Fruit fly (Drosophila melanogaster) whole organism, embryonic: ENCODE results near the gene Plap.
A peak's percentile ranks its signal among the peaks of the same experiment; 100 is the strongest.

Experiments
- Bdp1 ChIP-seq: fragments of 200-800 bp; sonication (Bioruptor generic); optimal IDR thresholded peaks from 3 replicates; lab custom pipeline; 2016; ENCODE audit warnings: missing biosample characterization, missing genetic modification characterization
- CG10209 ChIP-seq: fragments of 200-800 bp; sonication (Bioruptor generic); optimal IDR thresholded peaks from 3 replicates; lab custom pipeline; 2017; ENCODE audit warnings: missing biosample characterization, mild to moderate bottlenecking, missing genetic modification characterization, missing genetic modification reagents
- CG10959 ChIP-seq: fragments of 200-800 bp; sonication (Bioruptor generic); IDR thresholded peaks from 2 replicates; pipeline ENCODE4 v1.3.6; 2022; ENCODE audit warnings: missing biosample characterization, missing genetic modification characterization
- CG12391 ChIP-seq: fragments of 200-800 bp; sonication (Bioruptor generic); optimal IDR thresholded peaks from 3 replicates; lab custom pipeline; 2018; ENCODE audit warnings: missing biosample characterization, mild to moderate bottlenecking, missing genetic modification characterization, moderate library complexity
- CG13123 ChIP-seq: fragments of 200-800 bp; sonication (Bioruptor generic); optimal IDR thresholded peaks from 2 replicates; lab custom pipeline; 2016; ENCODE audit warnings: missing biosample characterization, missing genetic modification characterization
- CG13296 ChIP-seq: fragments of 200-800 bp; sonication (Bioruptor generic); optimal IDR thresholded peaks from 3 replicates; lab custom pipeline; 2018; ENCODE audit warnings: missing biosample characterization, mild to moderate bottlenecking, missing genetic modification characterization
- CG13424 ChIP-seq: fragments of 200-800 bp; sonication (Bioruptor generic); optimal IDR thresholded peaks from 2 replicates; lab custom pipeline; 2019; ENCODE audit warnings: missing biosample characterization, mild to moderate bottlenecking, missing genetic modification characterization, moderate library complexity
- CG13775 ChIP-seq: fragments of 200-800 bp; sonication (Bioruptor generic); optimal IDR thresholded peaks from 3 replicates; lab custom pipeline; 2017; ENCODE audit warnings: missing biosample characterization, mild to moderate bottlenecking, missing genetic modification characterization
- CG14710 ChIP-seq: fragments of 200-800 bp; sonication (Bioruptor generic); optimal IDR thresholded peaks from 3 replicates; lab custom pipeline; 2019; ENCODE audit warnings: missing biosample characterization, mild to moderate bottlenecking, missing genetic modification characterization, moderate library complexity
- CG16815 ChIP-seq: fragments of 200-800 bp; sonication (Bioruptor generic); optimal IDR thresholded peaks from 3 replicates; lab custom pipeline; 2017; ENCODE audit warnings: missing biosample characterization, mild to moderate bottlenecking, missing genetic modification characterization
- CG17802 ChIP-seq: fragments of 200-800 bp; sonication (Bioruptor generic); optimal IDR thresholded peaks from 2 replicates; lab custom pipeline; 2018; ENCODE audit warnings: missing biosample characterization, mild to moderate bottlenecking, missing genetic modification characterization, moderate library complexity
- CG18011 ChIP-seq: fragments of 200-800 bp; sonication (Bioruptor generic); optimal IDR thresholded peaks from 2 replicates; lab custom pipeline; 2017; ENCODE audit warnings: missing biosample characterization, missing genetic modification characterization, mild to moderate bottlenecking, moderate library complexity, missing genotype
- CG18599 ChIP-seq: fragments of 200-800 bp; sonication (Bioruptor generic); optimal IDR thresholded peaks from 3 replicates; lab custom pipeline; 2017; ENCODE audit warnings: missing biosample characterization, missing genetic modification characterization, mild to moderate bottlenecking, moderate library complexity, missing genetic modification reagents
- CG4730 ChIP-seq: fragments of 200-800 bp; sonication (Bioruptor generic); IDR thresholded peaks from 2 replicates; pipeline ENCODE4 v1.3.6; 2022; ENCODE audit warnings: missing biosample characterization, missing genetic modification characterization
- CG7357 ChIP-seq: fragments of 200-800 bp; sonication (Bioruptor generic); IDR thresholded peaks from 3 replicates; pipeline ENCODE4 v1.3.6; 2022; ENCODE audit warnings: missing biosample characterization, missing genetic modification characterization
- Camta ChIP-seq: fragments of 200-800 bp; sonication (Bioruptor generic); optimal IDR thresholded peaks from 2 replicates; lab custom pipeline; 2016; ENCODE audit warnings: missing biosample characterization, missing genetic modification characterization
- Dad ChIP-seq: fragments of 200-800 bp; sonication (Bioruptor generic); optimal IDR thresholded peaks from 3 replicates; lab custom pipeline; 2016; ENCODE audit warnings: missing biosample characterization, missing genetic modification characterization
- Doc3 ChIP-seq: fragments of 200-800 bp; sonication (Bioruptor generic); IDR thresholded peaks from 3 replicates; pipeline ENCODE4 v1.3.6; 2022; ENCODE audit warnings: missing biosample characterization, missing genetic modification characterization; ENCODE audit not compliant: partially characterized antibody
- Fer3 ChIP-seq: fragments of 200-800 bp; sonication (Bioruptor generic); optimal IDR thresholded peaks from 2 replicates; lab custom pipeline; 2018; ENCODE audit warnings: missing biosample characterization, mild to moderate bottlenecking, missing genetic modification characterization, moderate library complexity
- HLH4C ChIP-seq: fragments of 200-800 bp; sonication (Bioruptor generic); IDR thresholded peaks from 3 replicates; pipeline ENCODE4 v1.3.6; 2022; ENCODE audit warnings: missing biosample characterization, missing genetic modification characterization; ENCODE audit not compliant: partially characterized antibody
- Hey ChIP-seq: fragments of 200-800 bp; sonication (Bioruptor generic); optimal IDR thresholded peaks from 3 replicates; lab custom pipeline; 2018; ENCODE audit warnings: missing biosample characterization, mild to moderate bottlenecking, missing genetic modification characterization
- HmgZ ChIP-seq: fragments of 200-800 bp; sonication (Bioruptor generic); optimal IDR thresholded peaks from 2 replicates; lab custom pipeline; 2018; ENCODE audit warnings: missing biosample characterization, mild to moderate bottlenecking, missing genetic modification characterization
- Hr39 ChIP-seq: fragments of >200 bp; optimal IDR thresholded peaks from 2 replicates; lab custom pipeline; 2017
- MBD-R2 ChIP-seq: fragments of 200-800 bp; sonication (Bioruptor generic); IDR thresholded peaks from 2 replicates; pipeline ENCODE4 v1.3.6; 2022; ENCODE audit warnings: missing biosample characterization, missing genetic modification characterization
- MESR4 ChIP-seq: fragments of 200-800 bp; sonication (Bioruptor generic); optimal IDR thresholded peaks from 2 replicates; lab custom pipeline; 2018; ENCODE audit warnings: missing biosample characterization, mild to moderate bottlenecking, missing genetic modification characterization, moderate library complexity
- Med ChIP-seq: fragments of 200-800 bp; sonication (Bioruptor generic); peaks from one replicate; lab custom pipeline; 2016; ENCODE audit warnings: missing biosample characterization, missing genetic modification characterization, mild to moderate bottlenecking, inconsistent platforms, moderate library complexity
- Mrtf ChIP-seq: fragments of 200-800 bp; sonication (Bioruptor generic); IDR thresholded peaks from 3 replicates; pipeline ENCODE4 v1.3.6; 2022; ENCODE audit warnings: missing biosample characterization, missing genetic modification characterization
- NC2β ChIP-seq: fragments of 200-800 bp; sonication (Bioruptor generic); optimal IDR thresholded peaks from 2 replicates; lab custom pipeline; 2016; ENCODE audit warnings: missing biosample characterization, missing genetic modification characterization
- Poxn ChIP-seq: fragments of 200-800 bp; sonication (Bioruptor generic); IDR thresholded peaks from 2 replicates; pipeline ENCODE4 v1.3.6; 2022; ENCODE audit warnings: missing biosample characterization, missing genetic modification characterization
- Rfx ChIP-seq: fragments of 200-800 bp; sonication (Bioruptor generic); IDR thresholded peaks from 2 replicates; pipeline ENCODE4 v1.3.6; 2022; ENCODE audit warnings: missing biosample characterization, missing genetic modification characterization
- Rx ChIP-seq: fragments of 200-800 bp; sonication (Bioruptor generic); IDR thresholded peaks from 2 replicates; pipeline ENCODE4 v1.3.6; 2022; ENCODE audit warnings: missing biosample characterization, missing genetic modification characterization
- Trl ChIP-seq, 3 experiments: fragments of >200 bp in 2 of 3; fragments of 200-800 bp in 1 of 3; sonication (Bioruptor generic) in 1 of 3; optimal IDR thresholded peaks; 2 replicates in 1 of 3; 3 replicates in 2 of 3; lab custom pipeline; 2016 to 2017; ENCODE audit warnings: missing biosample characterization in 1 of 3, missing genetic modification characterization in 1 of 3
- az2 ChIP-seq: fragments of 200-800 bp; sonication (Bioruptor generic); optimal IDR thresholded peaks from 3 replicates; lab custom pipeline; 2016; ENCODE audit warnings: missing biosample characterization, missing genetic modification characterization
- cato ChIP-seq: fragments of 200-800 bp; sonication (Bioruptor generic); optimal IDR thresholded peaks from 2 replicates; lab custom pipeline; 2016; ENCODE audit warnings: missing biosample characterization, missing genetic modification characterization, borderline replicate concordance
- crc ChIP-seq: fragments of 200-800 bp; sonication (Bioruptor generic); optimal IDR thresholded peaks from 2 replicates; lab custom pipeline; 2016; ENCODE audit warnings: missing biosample characterization, missing genetic modification characterization
- emc ChIP-seq: fragments of 200-800 bp; sonication (Bioruptor generic); optimal IDR thresholded peaks from 2 replicates; lab custom pipeline; 2016; ENCODE audit warnings: missing biosample characterization, missing genetic modification characterization
- eyg ChIP-seq: fragments of 200-800 bp; sonication (Bioruptor generic); optimal IDR thresholded peaks from 3 replicates; lab custom pipeline; 2016; ENCODE audit warnings: missing biosample characterization, missing genetic modification characterization
- fd64A ChIP-seq: fragments of 200-800 bp; sonication (Bioruptor generic); optimal IDR thresholded peaks from 3 replicates; lab custom pipeline; 2018; ENCODE audit warnings: missing biosample characterization, mild to moderate bottlenecking, missing genetic modification characterization
- knrl ChIP-seq: fragments of 200-800 bp; sonication (Bioruptor generic); IDR thresholded peaks from 3 replicates; pipeline ENCODE4 v1.3.6; 2022; ENCODE audit warnings: missing biosample characterization, missing genetic modification characterization; ENCODE audit not compliant: partially characterized antibody
- mam ChIP-seq: fragments of 200-800 bp; sonication (Bioruptor generic); optimal IDR thresholded peaks from 3 replicates; lab custom pipeline; 2016; ENCODE audit warnings: missing biosample characterization, missing genetic modification characterization
- phol ChIP-seq: fragments of 200-800 bp; sonication (Bioruptor generic); optimal IDR thresholded peaks from 3 replicates; lab custom pipeline; 2018; ENCODE audit warnings: missing biosample characterization, mild to moderate bottlenecking, missing genetic modification characterization, moderate library complexity
- pzg ChIP-seq: fragments of 200-800 bp; sonication (Bioruptor generic); optimal IDR thresholded peaks from 3 replicates; lab custom pipeline; 2018; ENCODE audit warnings: missing biosample characterization, mild to moderate bottlenecking, missing genetic modification characterization, moderate library complexity
- row ChIP-seq: fragments of 200-800 bp; sonication (Bioruptor generic); IDR thresholded peaks from 3 replicates; pipeline ENCODE4 v1.3.6; 2022; ENCODE audit warnings: missing biosample characterization, missing genetic modification characterization
- ssp ChIP-seq: fragments of 200-800 bp; sonication (Bioruptor generic); IDR thresholded peaks from 2 replicates; pipeline ENCODE4 v1.3.6; 2022; ENCODE audit warnings: missing biosample characterization, missing genetic modification characterization
- trh ChIP-seq: fragments of 200-800 bp; sonication (Bioruptor generic); optimal IDR thresholded peaks from 2 replicates; lab custom pipeline; 2016; ENCODE audit warnings: missing biosample characterization, missing genetic modification characterization
- wek ChIP-seq: fragments of 200-800 bp; sonication (Bioruptor generic); optimal IDR thresholded peaks from 3 replicates; lab custom pipeline; 2018; ENCODE audit warnings: missing biosample characterization, mild to moderate bottlenecking, missing genetic modification characterization, moderate library complexity
- wor ChIP-seq: fragments of 200-800 bp; sonication (Bioruptor generic); IDR thresholded peaks from 2 replicates; pipeline ENCODE4 v1.3.6; 2022; ENCODE audit warnings: missing biosample characterization, missing genetic modification characterization

Gene Plap

DNA sequence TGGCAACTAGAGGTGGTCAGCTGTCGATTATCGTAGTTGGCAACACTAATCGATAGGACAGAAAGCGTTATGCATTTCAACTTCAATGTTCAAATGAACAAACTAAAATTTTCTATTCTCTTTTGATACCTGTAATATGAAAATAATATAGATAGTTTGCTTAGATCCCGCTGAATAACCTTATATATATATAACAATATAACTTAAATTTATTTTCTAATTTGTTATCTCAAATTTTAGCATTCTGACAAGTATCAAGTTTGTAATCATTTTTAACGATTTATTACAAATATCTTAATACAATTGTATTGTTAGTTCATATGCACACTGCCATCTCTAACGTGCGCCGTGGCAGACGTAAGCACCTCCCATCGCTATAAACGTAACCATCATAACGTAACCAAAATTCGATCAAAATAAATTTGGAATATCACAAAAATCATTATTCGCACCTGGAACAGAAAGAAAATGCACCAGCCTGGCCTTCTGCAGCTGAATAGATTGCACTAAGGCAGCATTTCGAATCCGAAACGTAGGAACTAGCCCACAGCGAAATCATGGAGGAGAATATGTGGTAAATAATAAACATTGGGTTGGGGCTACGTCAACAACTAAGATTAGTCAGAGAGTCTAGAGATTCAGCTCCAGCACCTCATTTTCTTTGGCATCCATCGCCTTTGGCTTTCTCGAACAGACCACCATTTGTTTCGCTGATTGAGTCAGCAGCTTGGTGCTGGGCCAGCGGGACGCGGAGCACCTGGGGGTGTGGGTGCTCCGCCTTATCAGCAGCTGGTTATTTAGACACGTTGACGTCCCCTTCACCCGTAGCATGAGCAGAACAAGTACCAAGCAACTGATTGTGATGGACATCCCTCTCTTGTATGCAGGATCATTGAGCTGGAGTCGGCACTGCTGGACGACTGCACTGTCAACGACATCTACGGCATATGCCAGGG, 41.0 kb downstream of the Plap start, which contains the start of the genes Pino and TBC1D23 (continued):
- TF ChIP-seq ssp (GFP tag; lab: Robert Waterston, UW) (peak; percentile 54), Med (GFP tag; lab: Kevin White, UChicago) (peak; percentile 88), phol (tag; lab: Kevin White, UChicago) (peak; percentile 80), Trl (optimal IDR thresholded peaks at IDR 0.05; lab: Kevin White, UChicago) (no peak), Trl (GFP tag; optimal IDR thresholded peaks at IDR 0.05; lab: Kevin White, UChicago) (peak; percentile 2), Hey (no peak), CG13123 (GFP tag; lab: Kevin White, UChicago) (peak; percentile 49), CG13424 (tag; lab: Kevin White, UChicago) (peak; percentile 84), CG7357 (GFP tag; lab: Robert Waterston, UW) (0 out of 3 replicates have a peak, but pooled peaks have one; percentile 15), mam (GFP tag; lab: Kevin White, UChicago) (peak; percentile 68), Doc3 (GFP tag; lab: Robert Waterston, UW) (peak; percentile 64), CG13775 (GFP tag; lab: Kevin White, UChicago) (peak; percentile 75), HmgZ (tag; lab: Kevin White, UChicago) (peak; percentile 20), Dad (no peak), fd64A (no peak), emc (GFP tag; lab: Kevin White, UChicago) (peak; percentile 2), CG18011 (GFP tag; lab: Kevin White, UChicago) (peak; percentile 15), MBD-R2 (GFP tag; lab: Robert Waterston, UW) (peak; percentile 26; the same call in 1 of the 2 replicates), Bdp1 (GFP tag; lab: Kevin White, UChicago) (no peak), knrl (GFP tag; lab: Robert Waterston, UW) (peak; percentile 84), Mrtf (peak; percentile 50; the same call in 2 of the 3 replicates), CG4730 (peak; percentile 60), CG16815 (GFP tag; lab: Kevin White, UChicago) (peak; percentile 56), HLH4C (GFP tag; lab: Robert Waterston, UW) (peak; percentile 41; the same call in 1 of the 3 replicates), Camta (GFP tag; lab: Kevin White, UChicago) (peak; percentile 26), trh (GFP tag; lab: Kevin White, UChicago) (peak; percentile 28), CG17802 (tag; lab: Kevin White, UChicago) (no peak), CG12391 (tag; lab: Kevin White, UChicago) (peak; percentile 88), az2 (peak; percentile 64), cato (GFP tag; lab: Kevin White, UChicago) (peak; percentile 26), CG10209 (peak; percentile 48), Rfx (GFP tag; lab: Robert Waterston, UW) (peak; percentile 85), Hr39 (no peak), eyg (GFP tag; lab: Kevin White, UChicago) (no peak), crc (GFP tag; lab: Kevin White, UChicago) (no peak), wor (GFP tag; lab: Robert Waterston, UW) (no peak), NC2β (GFP tag; lab: Kevin White, UChicago) (no peak), Fer3 (peak; percentile 59), CG14710 (peak; percentile 76), CG10959 (no peak), CG13296 (GFP tag; lab: Kevin White, UChicago) (no peak), row (GFP tag; lab: Robert Waterston, UW) (peak; percentile 86), pzg (GFP tag; lab: Kevin White, UChicago) (peak; percentile 39), wek (no peak), MESR4 (GFP tag; lab: Kevin White, UChicago) (peak; percentile 93), Rx (GFP tag; lab: Robert Waterston, UW) (peak; percentile 44; the same call in 1 of the 2 replicates), Poxn (GFP tag; lab: Robert Waterston, UW) (no peak), CG18599 (GFP tag; lab: Kevin White, UChicago) (peak; percentile 67)
